Fruit fly (Drosophila melanogaster): ENCODE results near the gene CG10479.
A peak's percentile ranks its signal among the peaks of the same experiment; 100 is the strongest.

The CG10479 gene

DNA sequence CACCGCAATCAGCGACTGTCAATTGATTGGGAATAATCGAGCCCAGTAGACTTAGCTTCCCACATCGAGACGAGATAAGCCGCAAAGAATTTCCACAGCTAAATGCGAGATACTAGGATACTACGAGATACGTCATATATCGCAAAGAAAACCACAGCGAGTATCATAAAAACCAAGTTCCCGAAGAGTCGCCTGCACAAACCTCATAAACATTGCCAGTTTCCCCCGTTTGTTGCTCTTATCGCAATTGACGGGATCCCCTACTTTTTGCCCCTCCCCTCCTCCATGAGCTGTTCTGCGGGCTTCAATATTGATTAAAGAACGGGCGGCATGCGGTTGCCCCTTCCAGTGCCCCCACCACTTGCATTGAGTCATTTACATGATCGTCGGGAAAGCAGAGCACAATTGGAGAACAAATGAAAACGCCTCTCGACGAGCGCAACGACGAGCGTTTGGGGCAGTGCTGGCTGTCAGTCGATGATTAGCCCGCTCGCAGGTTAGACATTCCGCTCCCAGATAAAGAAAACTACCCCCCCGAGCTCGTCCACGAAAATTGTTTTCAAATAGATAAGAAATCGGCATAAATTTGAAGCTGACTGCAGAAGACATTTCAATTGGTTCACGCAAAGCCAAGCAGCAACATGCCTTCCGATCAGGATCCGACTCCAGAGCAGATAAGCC lies 53.7 kb downstream of the CG10479 start, which contains the start of gene CG32407 (continued):
- TF ChIP-seq CG6163 (GFP tag; IDR thresholded peaks at IDR 0.05) (0 out of 3 replicates have a peak, but pooled peaks have one; percentile 37), CG34406 (GFP tag; optimal IDR thresholded peaks at IDR 0.05) (no peak), Hr4 (GFP tag; optimal IDR thresholded peaks at IDR 0.05) (no peak), Eip75B (GFP tag; optimal IDR thresholded peaks at IDR 0.05) (no peak), Hr38 (GFP tag; optimal IDR thresholded peaks at IDR 0.05) (no peak), Ets21C (GFP tag; optimal IDR thresholded peaks at IDR 0.05) (no peak), CG11762 (GFP tag; optimal IDR thresholded peaks at IDR 0.05; ENCODE audit: insufficient read depth) (no peak), CG3919 (GFP tag; optimal IDR thresholded peaks at IDR 0.05) (peak; percentile 18), CG6792 (GFP tag; optimal IDR thresholded peaks at IDR 0.05) (no peak), Ets96B (tag; optimal IDR thresholded peaks at IDR 0.05) (no peak), vri (GFP tag; optimal IDR thresholded peaks at IDR 0.05) (peak; percentile 83), CG9139 (GFP tag; optimal IDR thresholded peaks at IDR 0.05) (no peak)

DNA sequence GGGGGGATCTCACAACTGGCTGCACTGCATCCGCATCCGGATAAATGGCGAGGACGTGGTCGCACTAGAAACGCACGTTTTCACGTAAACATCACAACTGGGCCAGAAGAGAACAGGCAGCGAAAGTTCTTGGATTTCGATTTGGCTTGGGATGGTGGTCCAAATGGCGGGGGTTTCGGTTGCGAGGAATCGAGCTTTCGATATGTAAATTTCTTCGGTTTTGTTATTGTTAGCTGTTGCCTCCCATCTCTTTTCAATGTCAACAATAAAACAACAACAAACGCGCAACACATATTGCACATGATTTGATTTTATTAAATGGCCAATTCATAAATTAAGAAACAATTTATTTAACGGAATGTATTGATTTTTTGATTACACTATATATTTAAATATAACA lies 54.6 kb downstream of the CG10479 start, which contains the start of gene PXo:
Gene PXo (minus strand): TSS at position 101 of the 400 bp plus-strand sequence.
- TF ChIP-seq CG32006 (GFP tag; optimal IDR thresholded peaks at IDR 0.05), result no peak
- no peak for TF ChIP-seq CG6854 (GFP tag; optimal IDR thresholded peaks at IDR 0.05)
- no peak for TF ChIP-seq spab (GFP tag; optimal IDR thresholded peaks at IDR 0.05)
- no peak for TF ChIP-seq Hr39 (GFP tag; optimal IDR thresholded peaks at IDR 0.05)
- no peak for TF ChIP-seq CG8632 (GFP tag; optimal IDR thresholded peaks at IDR 0.05)
- no peak for TF ChIP-seq CG34406 (GFP tag; optimal IDR thresholded peaks at IDR 0.05)
- TF ChIP-seq dac (GFP tag; optimal IDR thresholded peaks at IDR 0.05), result no peak
- TF ChIP-seq CG1621 (tag; optimal IDR thresholded peaks at IDR 0.05), result no peak
- TF ChIP-seq CG31627 (GFP tag; optimal IDR thresholded peaks at IDR 0.05), result no peak
- no peak for TF ChIP-seq CG8319 (GFP tag; optimal IDR thresholded peaks at IDR 0.05)
- no peak for TF ChIP-seq Gug (GFP tag; IDR thresholded peaks at IDR 0.05)
- TF ChIP-seq Smox (GFP tag; optimal IDR thresholded peaks at IDR 0.05), result no peak
- TF ChIP-seq Eip78C (GFP tag), result no peak
- no peak for TF ChIP-seq Eip93F (GFP tag; optimal IDR thresholded peaks at IDR 0.05)
- no peak for TF ChIP-seq CG6163 (GFP tag; IDR thresholded peaks at IDR 0.05)
- TF ChIP-seq Hr38 (GFP tag; optimal IDR thresholded peaks at IDR 0.05), result no peak
- TF ChIP-seq CG9139 (GFP tag; optimal IDR thresholded peaks at IDR 0.05), result no peak
- TF ChIP-seq CG8119 (GFP tag; IDR thresholded peaks at IDR 0.05), result no peak
- TF ChIP-seq achi (GFP tag; optimal IDR thresholded peaks at IDR 0.05), result no peak

DNA sequence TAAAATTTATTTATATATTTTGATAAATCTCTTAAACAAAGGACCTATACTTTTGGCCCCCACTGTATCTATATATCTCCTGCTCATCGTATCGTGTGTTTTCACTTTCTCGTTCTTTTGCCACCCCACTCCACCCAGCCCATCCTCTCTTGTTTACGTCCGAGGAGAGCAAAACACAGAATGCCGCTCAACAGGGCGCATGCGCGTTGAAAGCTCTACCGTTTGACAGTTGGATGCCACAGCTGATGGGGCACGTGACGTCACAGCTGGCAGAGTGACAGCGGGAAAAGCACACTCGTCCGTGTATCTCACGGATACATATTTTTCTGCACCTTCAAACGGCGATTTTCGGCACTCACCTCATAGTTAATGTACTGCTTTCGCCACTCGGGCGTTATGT lies 55.0 kb downstream of the CG10479 start:
- TF ChIP-seq CG6163 (GFP tag; IDR thresholded peaks at IDR 0.05) (no peak), eg (GFP tag; IDR thresholded peaks at IDR 0.05) (0 out of 3 replicates have a peak, but pooled peaks have one; percentile 20), achi (GFP tag; optimal IDR thresholded peaks at IDR 0.05) (peak; percentile 61)
